Fruit fly (Drosophila melanogaster) Kc167 (cell line): ENCODE results near the gene CG11498.

Source experiments
- Myc ChIP-seq: fragments of >200 bp; optimal IDR thresholded peaks from 2 replicates; lab custom pipeline; 2017; ENCODE audit warnings: missing external identifiers
- Sin3A ChIP-seq: fragments of >200 bp; optimal IDR thresholded peaks from 2 replicates; lab custom pipeline; 2018; ENCODE audit warnings: missing external identifiers
- h ChIP-seq: fragments of >200 bp; optimal IDR thresholded peaks from 3 replicates; lab custom pipeline; 2018; ENCODE audit warnings: missing external identifiers
- insv ChIP-seq: fragments of >200 bp; optimal IDR thresholded peaks from 3 replicates; lab custom pipeline; 2018; ENCODE audit warnings: missing external identifiers
- psq ChIP-seq: fragments of >200 bp; optimal IDR thresholded peaks from 2 replicates; lab custom pipeline; 2017; ENCODE audit warnings: missing external identifiers
- ttk ChIP-seq: sonication (Bioruptor generic); optimal IDR thresholded peaks from 2 replicates; lab custom pipeline; 2017; ENCODE audit warnings: missing external identifiers

DNA sequence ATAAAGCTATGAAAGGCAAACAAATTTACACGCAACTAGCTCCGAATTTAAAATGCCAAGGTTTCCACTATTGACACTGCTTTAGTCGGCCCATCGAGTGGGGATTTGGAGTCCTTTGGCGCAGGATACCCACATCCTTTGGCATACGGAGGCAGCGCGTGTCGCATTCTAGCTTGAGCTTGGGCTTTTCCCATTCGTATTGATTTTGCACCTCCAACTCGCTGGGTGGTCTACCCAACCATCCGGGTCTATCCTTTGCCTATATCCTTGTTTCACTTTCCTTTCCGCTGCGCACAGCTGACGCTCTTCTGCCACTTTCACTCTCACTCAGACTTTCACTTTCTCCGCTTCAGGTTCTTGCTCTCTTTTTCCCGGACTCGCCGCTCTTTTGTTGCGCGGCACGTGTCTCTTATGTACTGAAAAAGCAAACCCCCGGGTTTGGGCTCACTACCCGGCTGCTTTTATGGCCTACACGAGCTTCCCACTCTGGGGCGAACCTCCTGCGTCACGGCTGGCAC is 45.9 kb downstream of the CG11498 start:
- TF ChIP-seq Myc (no peak), h (no peak), Sin3A (lab: Kevin White, UChicago) (no peak), insv (lab: Kevin White, UChicago) (no peak), psq (lab: Kevin White, UChicago) (no peak), ttk (lab: Kevin White, UChicago) (no peak)
